Worm (Caenorhabditis elegans) whole organism, L3 larva: Measurements from ENCODE around the gene fbxb-76.

Experiments used
- aly-2 ChIP-seq: fragments of 150-350 bp; optimal IDR thresholded peaks from 2 replicates; lab custom pipeline; 2014; ENCODE audit warnings: missing biosample characterization, missing genetic modification characterization
- elt-2 ChIP-seq: sonication (generic microtip); optimal IDR thresholded peaks from 2 replicates; lab custom pipeline; 2016; ENCODE audit warnings: missing genetic modification reagents, mild to moderate bottlenecking, missing genetic modification characterization, missing compliant biosample characterization
- jun-1 ChIP-seq: fragments of 150-350 bp; optimal IDR thresholded peaks from 2 replicates; lab custom pipeline; 2014; ENCODE audit warnings: missing biosample characterization, missing genetic modification reagents, missing genetic modification characterization
- mdl-1 ChIP-seq: fragments of 150-350 bp; optimal IDR thresholded peaks from 2 replicates; lab custom pipeline; 2014; ENCODE audit warnings: missing biosample characterization, missing genetic modification characterization
- nfya-1 ChIP-seq: sonication (generic microtip); optimal IDR thresholded peaks from 2 replicates; lab custom pipeline; 2017; ENCODE audit warnings: missing genetic modification characterization, mild to moderate bottlenecking, missing compliant biosample characterization, antibody characterized with exemption, moderate library complexity; ENCODE audit not compliant: insufficient read depth
- nhr-12 ChIP-seq: fragments of 150-350 bp; optimal IDR thresholded peaks from 2 replicates; lab custom pipeline; 2014; ENCODE audit warnings: missing biosample characterization, missing genetic modification characterization
- nhr-67 ChIP-seq: fragments of 150-350 bp; optimal IDR thresholded peaks from 2 replicates; lab custom pipeline; 2014; ENCODE audit warnings: missing biosample characterization, missing genetic modification characterization
- pha-4 ChIP-seq: fragments of 150-350 bp; optimal IDR thresholded peaks from 2 replicates; lab custom pipeline; 2014; ENCODE audit warnings: missing biosample characterization, missing genetic modification reagents, missing genetic modification characterization
- tbx-2 ChIP-seq: sonication (generic microtip); optimal IDR thresholded peaks from 2 replicates; lab custom pipeline; 2016; ENCODE audit warnings: mild to moderate bottlenecking, missing genetic modification characterization, missing compliant biosample characterization
- unc-62 ChIP-seq: fragments of 150-350 bp; sonication (generic microtip); optimal IDR thresholded peaks from 4 replicates; lab custom pipeline; 2014; ENCODE audit warnings: missing biosample characterization, missing genetic modification reagents, missing genetic modification characterization

DNA sequence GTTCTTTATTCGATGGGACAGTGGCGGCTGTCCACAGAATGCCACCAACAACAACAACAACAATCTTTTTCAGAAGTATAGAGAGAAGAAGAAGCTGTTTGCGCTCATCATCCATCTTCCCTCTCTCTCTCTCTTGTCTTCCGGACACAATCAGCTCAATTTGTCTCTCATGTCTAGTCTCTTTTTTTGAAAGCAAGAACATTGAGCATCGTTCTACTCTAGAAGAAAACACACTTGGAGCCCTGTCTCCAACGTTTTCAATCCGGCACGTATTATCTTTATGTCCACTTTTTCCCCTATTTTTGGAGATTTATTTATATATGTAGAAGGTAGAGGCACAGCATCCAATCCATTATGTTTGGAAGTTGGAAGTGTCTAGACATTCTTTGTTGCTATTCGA is 30.3 kb downstream of the fbxb-76 start:
- TF ChIP-seq unc-62 (GFP tag; lab: Kevin White, UChicago) (no peak), nhr-67 (no peak), nfya-1 (no peak), pha-4 (tag; lab: Kevin White, UChicago) (no peak), tbx-2 (no peak), aly-2 (tag; lab: Kevin White, UChicago) (no peak), mdl-1 (tag; lab: Kevin White, UChicago) (no peak), elt-2 (no peak), jun-1 (tag; lab: Kevin White, UChicago) (no peak), nhr-12 (tag; lab: Kevin White, UChicago) (no peak)
